Worm (Caenorhabditis elegans): Measurements from ENCODE around the gene Y55F3AM.11.

Y55F3AM.11 gene

DNA sequence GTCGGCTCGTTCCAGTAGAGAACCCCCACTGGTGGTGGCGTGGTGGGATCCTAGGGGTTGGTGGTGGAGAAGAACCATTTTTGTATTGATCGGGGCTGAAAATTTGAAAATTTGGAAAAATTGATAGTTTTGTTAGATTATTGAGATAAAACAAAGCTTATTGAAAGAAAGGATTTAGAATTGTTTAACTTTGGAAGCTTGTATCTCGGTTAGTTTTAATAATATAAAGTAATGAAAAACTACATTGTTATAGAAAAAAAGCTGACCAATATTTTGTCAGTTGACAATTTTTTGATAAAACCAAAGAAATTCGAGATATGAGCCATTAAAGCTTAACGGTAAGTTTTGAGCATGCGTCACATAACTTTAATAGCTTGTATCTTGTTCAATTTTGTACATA is 14.2 kb downstream of the Y55F3AM.11 start, which contains the start of gene abhd-14:
TSS of gene abhd-14 (minus strand) at position 101 of the 400 bp plus-strand sequence.
- TF ChIP-seq egl-27 (tag; optimal IDR thresholded peaks at IDR 0.05) (no peak), mml-1 (tag; optimal IDR thresholded peaks at IDR 0.05) (no peak), R02D3.7 (tag; optimal IDR thresholded peaks at IDR 0.05) (no peak), egl-5 (tag; optimal IDR thresholded peaks at IDR 0.05) (no peak), ztf-11 (tag; optimal IDR thresholded peaks at IDR 0.05) (no peak), tbx-2 (tag; optimal IDR thresholded peaks at IDR 0.05) (no peak), ceh-82 (tag; optimal IDR thresholded peaks at IDR 0.05) (no peak), zag-1 (tag; optimal IDR thresholded peaks at IDR 0.05) (no peak), ceh-9 (tag; optimal IDR thresholded peaks at IDR 0.05) (no peak), snpc-4 (tag; optimal IDR thresholded peaks at IDR 0.05) (no peak), nhr-28 (tag; optimal IDR thresholded peaks at IDR 0.05) (no peak), unc-62 (GFP tag; optimal IDR thresholded peaks at IDR 0.05) (no peak), nhr-25 (tag; optimal IDR thresholded peaks at IDR 0.05) (no peak), elt-1 (tag; optimal IDR thresholded peaks at IDR 0.05) (no peak), ztf-4 (tag; optimal IDR thresholded peaks at IDR 0.05) (no peak), ceh-16 (tag; optimal IDR thresholded peaks at IDR 0.05) (no peak), ceh-28 (tag; optimal IDR thresholded peaks at IDR 0.05) (no peak)

DNA sequence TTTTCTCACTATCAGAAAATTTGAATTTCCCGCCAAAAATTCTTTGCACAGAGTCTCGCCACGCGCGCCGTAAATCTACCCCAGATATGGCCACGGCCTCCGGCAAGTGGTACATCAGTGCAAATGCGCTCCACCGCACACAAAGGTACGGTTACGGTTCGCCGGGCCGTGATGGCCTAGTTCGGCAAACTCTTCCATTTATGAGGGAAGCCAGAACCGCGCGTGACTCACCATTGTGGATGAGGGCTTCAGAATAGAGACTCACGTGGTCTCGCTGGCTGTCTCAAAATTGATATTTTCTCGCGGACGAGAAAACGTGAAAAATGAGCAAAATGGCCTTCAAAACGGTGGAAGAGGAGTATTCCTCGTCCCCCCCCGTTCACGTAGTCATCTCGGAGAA is 24.4 kb downstream of the Y55F3AM.11 start:
- TF ChIP-seq daf-12 (tag; optimal IDR thresholded peaks at IDR 0.05) (no peak), ZK546.5 (tag; optimal IDR thresholded peaks at IDR 0.05) (no peak), aly-2 (tag; optimal IDR thresholded peaks at IDR 0.05) (no peak), fkh-2 (tag; optimal IDR thresholded peaks at IDR 0.05) (no peak), nhr-77 (tag; optimal IDR thresholded peaks at IDR 0.05) (no peak), nhr-76 (tag; optimal IDR thresholded peaks at IDR 0.05) (no peak), sea-2 (GFP tag; optimal IDR thresholded peaks at IDR 0.05) (no peak), egl-5 (tag; optimal IDR thresholded peaks at IDR 0.05) (no peak)

ce11 chrIV:1015430-1015829 is 28.8 kb downstream of the Y55F3AM.11 start:
- TF ChIP-seq lsy-12 (tag; optimal IDR thresholded peaks at IDR 0.05) (no peak), nhr-67 (tag; optimal IDR thresholded peaks at IDR 0.05) (no peak), unc-39 (tag; optimal IDR thresholded peaks at IDR 0.05) (no peak)

DNA sequence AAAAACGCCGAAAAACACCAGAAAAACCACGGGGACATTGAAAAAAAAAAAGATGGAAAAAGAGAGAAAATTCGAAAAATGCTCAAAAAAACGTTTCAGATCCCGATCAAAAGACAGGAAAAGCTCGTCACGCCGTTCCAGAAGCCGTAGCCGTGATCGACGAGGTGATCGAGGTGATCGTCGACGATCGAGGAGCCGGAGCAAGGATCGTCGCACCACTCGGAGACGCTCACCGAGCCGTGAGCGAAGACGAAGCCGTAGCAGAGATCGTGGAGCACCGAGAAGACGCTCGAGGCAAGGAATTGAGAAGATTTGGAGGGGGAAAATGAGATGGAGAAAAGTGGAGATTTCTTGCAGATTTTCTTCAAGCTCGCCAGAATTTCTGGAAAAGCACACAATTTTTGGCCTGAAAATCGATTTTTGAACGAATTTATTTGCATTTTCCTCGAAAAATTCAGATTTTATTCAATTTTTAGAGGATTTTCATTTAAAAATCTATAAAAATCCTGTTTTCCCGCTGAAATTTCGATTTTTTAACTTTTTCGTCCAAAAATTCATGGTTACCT is 30.9 kb downstream of the Y55F3AM.11 start:
- TF ChIP-seq snpc-4 (tag; optimal IDR thresholded peaks at IDR 0.05) (no peak), daf-12 (tag; optimal IDR thresholded peaks at IDR 0.05) (no peak), skn-1 (tag; optimal IDR thresholded peaks at IDR 0.05) (no peak), nfya-1 (tag; optimal IDR thresholded peaks at IDR 0.05; ENCODE audit: insufficient read depth) (no peak), ztf-4 (tag; optimal IDR thresholded peaks at IDR 0.05) (no peak), ceh-82 (tag; optimal IDR thresholded peaks at IDR 0.05) (no peak), nhr-237 (tag; optimal IDR thresholded peaks at IDR 0.05) (no peak), egl-27 (tag; optimal IDR thresholded peaks at IDR 0.05) (no peak), mdl-1 (tag; optimal IDR thresholded peaks at IDR 0.05) (no peak)

DNA sequence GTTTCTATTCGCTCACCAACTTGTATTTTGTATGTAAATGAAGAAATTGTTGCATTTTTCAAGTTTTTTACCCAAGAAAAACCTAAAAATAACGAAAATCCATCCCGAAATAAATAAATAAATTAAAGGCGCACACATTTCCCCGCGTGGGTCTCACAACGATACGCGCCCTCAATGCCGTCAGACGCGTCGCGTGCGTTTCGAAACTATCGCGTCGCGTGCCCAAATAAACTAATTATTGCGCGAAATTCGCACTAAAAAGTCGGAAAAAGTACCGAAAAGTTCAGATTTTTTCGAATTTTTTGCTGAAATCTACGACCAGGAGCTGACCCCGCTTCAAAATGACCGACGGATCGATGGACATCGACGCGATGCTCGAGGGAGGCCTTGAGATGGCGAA is 31.7 kb downstream of the Y55F3AM.11 start, which contains the start of gene rbm-39:
TSS of gene rbm-39 (plus strand) at position 178 of the 400 bp plus-strand sequence.
- TF ChIP-seq lin-15B (tag; optimal IDR thresholded peaks at IDR 0.05) (peak; percentile 93), tbx-2 (tag; optimal IDR thresholded peaks at IDR 0.05) (peak; percentile 21), nhr-23 (tag; optimal IDR thresholded peaks at IDR 0.05) (peak; percentile 84), nhr-237 (tag; optimal IDR thresholded peaks at IDR 0.05) (no peak), aly-2 (tag; optimal IDR thresholded peaks at IDR 0.05) (no peak), ceh-28 (tag; optimal IDR thresholded peaks at IDR 0.05) (peak; percentile 24), ama-1 (optimal IDR thresholded peaks at IDR 0.05) (peak; percentile 94), hmg-11 (tag; optimal IDR thresholded peaks at IDR 0.05) (peak; percentile 63), fkh-10 (GFP tag; optimal IDR thresholded peaks at IDR 0.05) (peak; percentile 35), eor-1 (tag; optimal IDR thresholded peaks at IDR 0.05) (no peak), snpc-4 (tag; optimal IDR thresholded peaks at IDR 0.05) (peak; percentile 70), zag-1 (tag; optimal IDR thresholded peaks at IDR 0.05) (no peak), ztf-11 (tag; optimal IDR thresholded peaks at IDR 0.05) (no peak), fkh-2 (tag; optimal IDR thresholded peaks at IDR 0.05) (no peak), jun-1 (tag; optimal IDR thresholded peaks at IDR 0.05) (peak; percentile 54), nhr-12 (tag; optimal IDR thresholded peaks at IDR 0.05) (no peak), mml-1 (tag; optimal IDR thresholded peaks at IDR 0.05) (no peak), nhr-77 (tag; optimal IDR thresholded peaks at IDR 0.05) (no peak), nhr-28 (tag; optimal IDR thresholded peaks at IDR 0.05) (no peak), fos-1 (tag; optimal IDR thresholded peaks at IDR 0.05) (no peak), lsy-12 (tag; optimal IDR thresholded peaks at IDR 0.05) (peak; percentile 63), nhr-67 (tag; optimal IDR thresholded peaks at IDR 0.05) (no peak), elt-3 (tag; optimal IDR thresholded peaks at IDR 0.05) (no peak), lin-39 (tag; optimal IDR thresholded peaks at IDR 0.05) (peak; percentile 95), pha-4 (tag; optimal IDR thresholded peaks at IDR 0.05) (peak; percentile 95), skn-1 (tag; optimal IDR thresholded peaks at IDR 0.05) (peak; percentile 87), ztf-4 (tag; optimal IDR thresholded peaks at IDR 0.05) (peak; percentile 56), daf-12 (tag; optimal IDR thresholded peaks at IDR 0.05) (no peak), unc-62 (GFP tag; optimal IDR thresholded peaks at IDR 0.05) (no peak), ceh-16 (tag; optimal IDR thresholded peaks at IDR 0.05) (no peak), elt-2 (tag; optimal IDR thresholded peaks at IDR 0.05) (peak; percentile 54)
